Fruit fly (Drosophila melanogaster) whole organism, embryonic: Measurements from ENCODE around the gene CG13893.
A peak's percentile ranks its signal among the peaks of the same experiment; 100 is the strongest.

ENCODE experiments used
- Abd-B ChIP-seq: fragments of 200-800 bp; sonication (Bioruptor generic); optimal IDR thresholded peaks from 2 replicates; lab custom pipeline; 2018; ENCODE audit warnings: missing biosample characterization, mild to moderate bottlenecking, missing genetic modification characterization, moderate library complexity
- B-H1 ChIP-seq: fragments of 200-800 bp; sonication (Bioruptor generic); IDR thresholded peaks from 3 replicates; pipeline ENCODE4 v1.3.6; 2022; ENCODE audit warnings: missing biosample characterization, missing genetic modification characterization
- CG12155 ChIP-seq: fragments of 200-800 bp; sonication (Bioruptor generic); optimal IDR thresholded peaks from 3 replicates; lab custom pipeline; 2016; ENCODE audit warnings: missing biosample characterization, missing genetic modification characterization
- CG12942 ChIP-seq: fragments of 200-800 bp; sonication (Bioruptor generic); optimal IDR thresholded peaks from 3 replicates; lab custom pipeline; 2016; ENCODE audit warnings: missing biosample characterization, missing genetic modification characterization
- CG13296 ChIP-seq: fragments of 200-800 bp; sonication (Bioruptor generic); optimal IDR thresholded peaks from 3 replicates; lab custom pipeline; 2018; ENCODE audit warnings: missing biosample characterization, mild to moderate bottlenecking, missing genetic modification characterization
- CG13424 ChIP-seq: fragments of 200-800 bp; sonication (Bioruptor generic); optimal IDR thresholded peaks from 2 replicates; lab custom pipeline; 2019; ENCODE audit warnings: missing biosample characterization, mild to moderate bottlenecking, missing genetic modification characterization, moderate library complexity
- CG13894 ChIP-seq: fragments of 200-800 bp; sonication (Bioruptor generic); optimal IDR thresholded peaks from 3 replicates; lab custom pipeline; 2018; ENCODE audit warnings: missing biosample characterization, mild to moderate bottlenecking, missing genetic modification characterization, moderate library complexity
- CG14014 ChIP-seq: fragments of 200-800 bp; sonication (Bioruptor generic); IDR thresholded peaks from 2 replicates; pipeline ENCODE4 v1.3.6; 2022; ENCODE audit warnings: missing biosample characterization, missing genetic modification characterization
- CG14710 ChIP-seq: fragments of 200-800 bp; sonication (Bioruptor generic); optimal IDR thresholded peaks from 3 replicates; lab custom pipeline; 2019; ENCODE audit warnings: missing biosample characterization, mild to moderate bottlenecking, missing genetic modification characterization, moderate library complexity
- CG17328 ChIP-seq: fragments of 200-800 bp; sonication (Bioruptor generic); IDR thresholded peaks from 2 replicates; pipeline ENCODE4 v1.3.6; 2022; ENCODE audit warnings: missing biosample characterization, missing genetic modification characterization
- CG30020 ChIP-seq: fragments of 200-800 bp; optimal IDR thresholded peaks from 2 replicates; lab custom pipeline; 2019; ENCODE audit warnings: missing biosample characterization, mild to moderate bottlenecking, missing genetic modification characterization, moderate library complexity
- CG30403 ChIP-seq: fragments of 200-800 bp; sonication (Bioruptor generic); optimal IDR thresholded peaks from 3 replicates; lab custom pipeline; 2016; ENCODE audit warnings: missing biosample characterization, missing genetic modification characterization
- CG33557 ChIP-seq: fragments of 200-800 bp; sonication (Bioruptor generic); optimal IDR thresholded peaks from 2 replicates; lab custom pipeline; 2019; ENCODE audit warnings: missing biosample characterization, mild to moderate bottlenecking, missing genetic modification characterization, moderate library complexity
- CG43689 ChIP-seq: fragments of 200-800 bp; sonication (Bioruptor generic); IDR thresholded peaks from 2 replicates; pipeline ENCODE4 v1.3.6; 2022; ENCODE audit warnings: missing biosample characterization, missing genetic modification characterization
- CG7372 ChIP-seq: fragments of 200-800 bp; sonication (Bioruptor generic); IDR thresholded peaks from 2 replicates; pipeline ENCODE4 v1.3.6; 2022; ENCODE audit warnings: missing biosample characterization, missing genetic modification characterization
- CG7987 ChIP-seq: fragments of 200-800 bp; sonication (Bioruptor generic); optimal IDR thresholded peaks from 2 replicates; lab custom pipeline; 2018; ENCODE audit warnings: missing biosample characterization, mild to moderate bottlenecking, missing genetic modification characterization, moderate library complexity
- CG8089 ChIP-seq: fragments of 200-800 bp; sonication (Bioruptor generic); optimal IDR thresholded peaks from 3 replicates; lab custom pipeline; 2016; ENCODE audit warnings: missing biosample characterization, missing genetic modification characterization
- CG8765 ChIP-seq: fragments of 200-800 bp; sonication (Bioruptor generic); IDR thresholded peaks from 2 replicates; pipeline ENCODE4 v1.3.6; 2022; ENCODE audit warnings: missing biosample characterization, missing genetic modification characterization
- CG8944 ChIP-seq: fragments of 200-800 bp; sonication (Bioruptor generic); optimal IDR thresholded peaks from 3 replicates; lab custom pipeline; 2016; ENCODE audit warnings: missing biosample characterization, missing genetic modification characterization
- Dad ChIP-seq: fragments of 200-800 bp; sonication (Bioruptor generic); optimal IDR thresholded peaks from 3 replicates; lab custom pipeline; 2016; ENCODE audit warnings: missing biosample characterization, missing genetic modification characterization
- Deaf1 ChIP-seq: fragments of 200-800 bp; optimal IDR thresholded peaks from 3 replicates; lab custom pipeline; 2019; ENCODE audit warnings: missing biosample characterization, mild to moderate bottlenecking, missing genetic modification characterization, moderate library complexity
- Dref ChIP-seq: fragments of 200-800 bp; sonication (Bioruptor generic); IDR thresholded peaks from 2 replicates; pipeline ENCODE4 v1.3.6; 2022; ENCODE audit warnings: missing biosample characterization, missing genetic modification characterization
- ERR ChIP-seq: fragments of 200-800 bp; sonication (Bioruptor generic); optimal IDR thresholded peaks from 2 replicates; lab custom pipeline; 2016; ENCODE audit warnings: missing biosample characterization, missing genetic modification characterization
- Ets65A ChIP-seq: fragments of 200-800 bp; sonication (Bioruptor generic); peaks from one replicate; lab custom pipeline; 2016; ENCODE audit warnings: missing biosample characterization, missing genetic modification characterization
- Fer3 ChIP-seq: fragments of 200-800 bp; sonication (Bioruptor generic); optimal IDR thresholded peaks from 2 replicates; lab custom pipeline; 2018; ENCODE audit warnings: missing biosample characterization, mild to moderate bottlenecking, missing genetic modification characterization, moderate library complexity
- HLHmδ ChIP-seq: fragments of 200-800 bp; sonication (Bioruptor generic); optimal IDR thresholded peaks from 2 replicates; lab custom pipeline; 2018; ENCODE audit warnings: missing biosample characterization, mild to moderate bottlenecking, missing genetic modification characterization, moderate library complexity
- Jarid2 ChIP-seq: fragments of 200-800 bp; sonication (Bioruptor generic); optimal IDR thresholded peaks from 3 replicates; lab custom pipeline; 2017; ENCODE audit warnings: mild to moderate bottlenecking, missing biosample characterization, missing genetic modification reagents, missing genetic modification characterization
- Lim3 ChIP-seq: fragments of 200-800 bp; sonication (Bioruptor generic); IDR thresholded peaks from 2 replicates; pipeline ENCODE4 v1.3.6; 2022; ENCODE audit warnings: missing biosample characterization, missing genetic modification characterization
- MESR4 ChIP-seq: fragments of 200-800 bp; sonication (Bioruptor generic); optimal IDR thresholded peaks from 2 replicates; lab custom pipeline; 2018; ENCODE audit warnings: missing biosample characterization, mild to moderate bottlenecking, missing genetic modification characterization, moderate library complexity
- Meics ChIP-seq: fragments of 200-800 bp; sonication (Bioruptor generic); optimal IDR thresholded peaks from 2 replicates; lab custom pipeline; 2017; ENCODE audit warnings: missing biosample characterization, mild to moderate bottlenecking, missing genetic modification characterization
- Myb ChIP-seq: fragments of 200-800 bp; sonication (Bioruptor generic); optimal IDR thresholded peaks from 2 replicates; lab custom pipeline; 2016; ENCODE audit warnings: missing biosample characterization, missing genetic modification characterization
- Nf-YA ChIP-seq: fragments of 200-800 bp; sonication (Bioruptor generic); IDR thresholded peaks from 2 replicates; pipeline ENCODE4 v1.3.6; 2022; ENCODE audit warnings: missing biosample characterization, missing genetic modification characterization
- Nf-YB ChIP-seq: fragments of 200-800 bp; sonication (Bioruptor generic); optimal IDR thresholded peaks from 3 replicates; lab custom pipeline; 2019; ENCODE audit warnings: missing biosample characterization, mild to moderate bottlenecking, missing genetic modification characterization, moderate library complexity
- Rfx ChIP-seq: fragments of 200-800 bp; sonication (Bioruptor generic); IDR thresholded peaks from 2 replicates; pipeline ENCODE4 v1.3.6; 2022; ENCODE audit warnings: missing biosample characterization, missing genetic modification characterization
- Sox102F ChIP-seq: fragments of 200-800 bp; sonication (Bioruptor generic); optimal IDR thresholded peaks from 2 replicates; lab custom pipeline; 2018; ENCODE audit warnings: missing biosample characterization, mild to moderate bottlenecking, missing genetic modification characterization, moderate library complexity
- Ssrp ChIP-seq: fragments of 200-800 bp; sonication (Bioruptor generic); optimal IDR thresholded peaks from 2 replicates; lab custom pipeline; 2018; ENCODE audit warnings: missing biosample characterization, mild to moderate bottlenecking, missing genetic modification characterization, moderate library complexity
- TFAM ChIP-seq: fragments of 200-800 bp; sonication (Bioruptor generic); optimal IDR thresholded peaks from 2 replicates; lab custom pipeline; 2017; ENCODE audit warnings: missing biosample characterization, missing genetic modification characterization, inconsistent platforms
- dmrt99B ChIP-seq: fragments of 200-800 bp; sonication (Bioruptor generic); optimal IDR thresholded peaks from 2 replicates; lab custom pipeline; 2018; ENCODE audit warnings: missing biosample characterization, mild to moderate bottlenecking, missing genetic modification characterization, moderate library complexity
- esg ChIP-seq: fragments of 200-800 bp; sonication (Bioruptor generic); conservative IDR thresholded peaks from 2 replicates; pipeline ENCODE4 v1.3.6; 2022; ENCODE audit warnings: missing biosample characterization, missing genetic modification characterization
- hkb ChIP-seq, 2 experiments: fragments of 200-800 bp in 1 of 2; fragments of >200 bp in 1 of 2; sonication (Bioruptor generic) in 1 of 2; IDR thresholded peaks in 1 of 2; optimal IDR thresholded peaks in 1 of 2; 2 replicates each; pipeline versions ENCODE4 v1.3.6 to Lab custom; 2017 to 2022; ENCODE audit warnings: missing biosample characterization in 1 of 2, missing genetic modification characterization in 1 of 2
- pfk ChIP-seq: fragments of 200-800 bp; sonication (Bioruptor generic); optimal IDR thresholded peaks from 2 replicates; lab custom pipeline; 2018; ENCODE audit warnings: missing biosample characterization, mild to moderate bottlenecking, missing genetic modification characterization, moderate library complexity
- pros ChIP-seq: fragments of 200-800 bp; sonication (Bioruptor generic); optimal IDR thresholded peaks from 3 replicates; lab custom pipeline; 2019; ENCODE audit warnings: missing biosample characterization, mild to moderate bottlenecking, missing genetic modification characterization, moderate library complexity
- ranshi ChIP-seq: fragments of 200-800 bp; sonication (Bioruptor generic); IDR thresholded peaks from 2 replicates; pipeline ENCODE4 v1.3.6; 2022; ENCODE audit warnings: missing biosample characterization, missing genetic modification characterization
- repo ChIP-seq: fragments of 200-800 bp; sonication (Bioruptor generic); optimal IDR thresholded peaks from 2 replicates; lab custom pipeline; 2016; ENCODE audit warnings: missing biosample characterization, missing genetic modification characterization
- shn ChIP-seq: fragments of 200-800 bp; sonication (Bioruptor generic); optimal IDR thresholded peaks from 3 replicates; lab custom pipeline; 2016; ENCODE audit warnings: missing biosample characterization, missing genetic modification characterization
- sima ChIP-seq: fragments of 200-800 bp; sonication (Bioruptor generic); optimal IDR thresholded peaks from 2 replicates; lab custom pipeline; 2016; ENCODE audit warnings: missing biosample characterization, missing genetic modification characterization
- stc ChIP-seq: fragments of 200-800 bp; sonication (Bioruptor generic); IDR thresholded peaks from 2 replicates; pipeline ENCODE4 v1.3.6; 2022; ENCODE audit warnings: missing biosample characterization, missing genetic modification characterization
- ttk ChIP-seq: fragments of 200-800 bp; sonication (Bioruptor generic); IDR thresholded peaks from 2 replicates; pipeline ENCODE4 v2.1.2; 2022; ENCODE audit warnings: missing biosample characterization, missing genetic modification characterization
- usp ChIP-seq: fragments of >200 bp; optimal IDR thresholded peaks from 2 replicates; lab custom pipeline; 2017; ENCODE audit warnings: missing biosample characterization, missing genetic modification characterization
- vfl ChIP-seq: fragments of 200-800 bp; sonication (Bioruptor generic); optimal IDR thresholded peaks from 2 replicates; lab custom pipeline; 2016; ENCODE audit warnings: missing biosample characterization, missing genetic modification characterization

Gene CG13893

DNA sequence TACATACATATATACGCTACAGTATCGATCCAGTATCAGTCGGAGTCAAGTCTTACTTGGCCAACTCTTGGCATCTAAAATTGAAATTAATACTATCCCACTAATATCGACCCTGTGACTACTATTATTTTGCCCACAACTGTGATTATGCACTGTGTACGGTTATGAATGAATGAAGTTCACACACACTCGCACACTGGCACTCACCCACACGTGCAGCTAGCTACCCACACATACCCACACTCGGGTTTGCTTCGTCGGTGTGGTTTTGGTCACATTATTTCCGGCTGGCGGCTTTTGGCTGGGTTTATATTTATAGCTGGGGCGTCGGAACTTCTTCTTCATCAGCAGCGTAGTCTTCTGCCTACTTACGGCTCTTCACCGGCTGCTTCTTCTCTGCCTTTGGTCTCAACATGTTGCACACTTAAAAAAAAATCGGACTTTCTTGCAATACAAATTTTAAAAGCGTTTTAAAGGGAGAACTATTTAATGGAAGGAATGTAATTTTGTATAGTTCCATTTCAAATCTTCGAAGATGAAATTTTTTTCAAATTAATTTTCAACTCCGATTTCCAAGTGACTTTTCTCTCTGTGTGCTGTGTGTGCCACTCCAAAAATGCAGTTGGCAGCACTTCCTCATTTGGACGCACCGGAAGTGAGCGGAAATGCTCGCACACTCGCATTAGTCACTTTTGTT lies 30.7 kb upstream of the CG13893 start (continued):
- peak; percentile 78 for TF ChIP-seq Meics (GFP tag; lab: Kevin White, UChicago)
- TF ChIP-seq sima (GFP tag; lab: Kevin White, UChicago), result peak; percentile 76
- peak; percentile 87 for TF ChIP-seq Nf-YA
- peak; percentile 92 for TF ChIP-seq ttk (GFP tag; lab: Robert Waterston, UW)
- peak; percentile 92 for TF ChIP-seq CG8089 (GFP tag; lab: Kevin White, UChicago)
- peak; percentile 61 for TF ChIP-seq Deaf1 (tag; lab: Kevin White, UChicago)
- peak; percentile 84 for TF ChIP-seq TFAM (GFP tag; lab: Kevin White, UChicago)
- peak; percentile 40 for TF ChIP-seq CG7987 (GFP tag; lab: Kevin White, UChicago)
- TF ChIP-seq hkb (optimal IDR thresholded peaks at IDR 0.05; lab: Kevin White, UChicago), result no peak
- TF ChIP-seq hkb (GFP tag; IDR thresholded peaks at IDR 0.05; lab: Robert Waterston, UW), result peak; percentile 90
- peak; percentile 42 for TF ChIP-seq CG13296 (GFP tag; lab: Kevin White, UChicago)
- peak; percentile 96 for TF ChIP-seq CG17328 (GFP tag; lab: Robert Waterston, UW)
- peak; percentile 73 for TF ChIP-seq ERR (GFP tag; lab: Kevin White, UChicago)
- TF ChIP-seq Fer3, result peak; percentile 79
- TF ChIP-seq Dref, result no peak
- TF ChIP-seq esg (GFP tag; lab: Robert Waterston, UW), result peak; percentile 88
- TF ChIP-seq Ssrp (tag; lab: Kevin White, UChicago), result peak; percentile 95
- TF ChIP-seq CG30020 (tag; lab: Kevin White, UChicago), result peak; percentile 55
- TF ChIP-seq pros (GFP tag; lab: Kevin White, UChicago), result peak; percentile 72
- peak; percentile 88 for TF ChIP-seq Abd-B (GFP tag; lab: Kevin White, UChicago)
- TF ChIP-seq B-H1 (GFP tag; lab: Robert Waterston, UW), result peak; percentile 91
- TF ChIP-seq pfk (GFP tag; lab: Kevin White, UChicago), result no peak
- TF ChIP-seq Rfx (GFP tag; lab: Robert Waterston, UW), result peak; percentile 65
- TF ChIP-seq Lim3, result peak; percentile 82
- TF ChIP-seq CG12942 (GFP tag; lab: Kevin White, UChicago), result peak; percentile 91
- peak; percentile 91 for TF ChIP-seq stc (GFP tag; lab: Robert Waterston, UW)
- TF ChIP-seq Sox102F (GFP tag; lab: Kevin White, UChicago), result peak; percentile 95
- peak; percentile 90 for TF ChIP-seq CG8765 (GFP tag; lab: Robert Waterston, UW)
- peak; percentile 99 for TF ChIP-seq Ets65A
- peak; percentile 75 for TF ChIP-seq Myb (GFP tag; lab: Kevin White, UChicago)
- TF ChIP-seq Dad (GFP tag; lab: Kevin White, UChicago), result peak; percentile 84
- TF ChIP-seq CG13424 (tag; lab: Kevin White, UChicago), result peak; percentile 93
- TF ChIP-seq MESR4 (GFP tag; lab: Kevin White, UChicago), result peak; percentile 6
- peak; percentile 91 for TF ChIP-seq CG8944 (GFP tag; lab: Kevin White, UChicago)
- TF ChIP-seq dmrt99B, result peak; percentile 92
- TF ChIP-seq CG13894 (tag; lab: Kevin White, UChicago), result no peak
- no peak for TF ChIP-seq HLHmδ
- TF ChIP-seq repo (GFP tag; lab: Kevin White, UChicago), result peak; percentile 92
- TF ChIP-seq CG12155 (GFP tag; lab: Kevin White, UChicago), result peak; percentile 81
- peak; percentile 28 for TF ChIP-seq vfl (GFP tag; lab: Kevin White, UChicago)
- peak; percentile 77 for TF ChIP-seq CG14014 (GFP tag; lab: Robert Waterston, UW)
- TF ChIP-seq CG14710 (tag; lab: Kevin White, UChicago), result peak; percentile 95
- TF ChIP-seq ranshi (GFP tag; lab: Robert Waterston, UW), result peak; percentile 82
- peak; percentile 90 for TF ChIP-seq shn
- TF ChIP-seq CG30403 (GFP tag; lab: Kevin White, UChicago), result peak; percentile 91
- TF ChIP-seq CG33557 (GFP tag; lab: Kevin White, UChicago), result peak; percentile 94
- no peak for TF ChIP-seq usp (GFP tag; lab: Kevin White, UChicago)
- peak; percentile 68 for TF ChIP-seq CG7372 (GFP tag; lab: Robert Waterston, UW)
- peak; percentile 79 for TF ChIP-seq CG43689 (GFP tag; lab: Robert Waterston, UW)
- TF ChIP-seq Jarid2 (GFP tag; lab: Kevin White, UChicago), result peak; percentile 57
- TF ChIP-seq Nf-YB (GFP tag; lab: Kevin White, UChicago), result peak; percentile 76
